Worm (Caenorhabditis elegans): ENCODE results near the gene nlf-1.

- TF ChIP-seq atf-7 (tag; optimal IDR thresholded peaks at IDR 0.05) (peak; percentile 11), lin-35 (GFP tag; optimal IDR thresholded peaks at IDR 0.05) (peak in 1 of 3 experiments; percentile 40), repo-1 (tag; optimal IDR thresholded peaks at IDR 0.05) (no peak), F52B5.7 (tag; optimal IDR thresholded peaks at IDR 0.05) (no peak), nhr-179 (tag; optimal IDR thresholded peaks at IDR 0.05) (no peak), snpc-4 (GFP tag; optimal IDR thresholded peaks at IDR 0.05) (no peak), snpc-4 (tag; optimal IDR thresholded peaks at IDR 0.05) (peak in 2 of 4 experiments; percentile 37 to 41), ztf-25 (GFP tag; IDR thresholded peaks at IDR 0.05) (no peak), cebp-2 (GFP tag; IDR thresholded peaks at IDR 0.05) (no peak)
Measured at ce11 chrX:992650-993403, 24.5 kb downstream of the nlf-1 start.

Measured in whole organism, young adult.